Worm (Caenorhabditis elegans) whole organism, L3 larva: ENCODE results near the gene sto-4.

Experiments
- R02D3.7 ChIP-seq: fragments of 150-350 bp; optimal IDR thresholded peaks from 2 replicates; lab custom pipeline; 2014; ENCODE audit warnings: missing biosample characterization, missing genetic modification characterization
- ZK546.5 ChIP-seq: sonication (generic microtip); optimal IDR thresholded peaks from 2 replicates; lab custom pipeline; 2017; ENCODE audit warnings: missing biosample characterization, missing genetic modification characterization
- aly-2 ChIP-seq: fragments of 150-350 bp; optimal IDR thresholded peaks from 2 replicates; lab custom pipeline; 2014; ENCODE audit warnings: missing biosample characterization, missing genetic modification characterization
- ama-1 ChIP-seq: fragments of 150-350 bp; optimal IDR thresholded peaks from 2 replicates; lab custom pipeline; 2018
- ceh-16 ChIP-seq: sonication (generic microtip); optimal IDR thresholded peaks from 2 replicates; lab custom pipeline; 2017; ENCODE audit warnings: missing biosample characterization, missing genetic modification characterization
- ceh-28 ChIP-seq: fragments of 150-350 bp; optimal IDR thresholded peaks from 2 replicates; lab custom pipeline; 2014; ENCODE audit warnings: missing biosample characterization, missing genetic modification reagents, missing genetic modification characterization
- ceh-82 ChIP-seq: fragments of 150-350 bp; optimal IDR thresholded peaks from 2 replicates; lab custom pipeline; 2014; ENCODE audit warnings: missing biosample characterization, missing genetic modification characterization
- ceh-9 ChIP-seq: sonication (generic microtip); optimal IDR thresholded peaks from 2 replicates; lab custom pipeline; 2018; ENCODE audit warnings: missing biosample characterization, missing genetic modification characterization
- daf-12 ChIP-seq: fragments of 150-350 bp; optimal IDR thresholded peaks from 2 replicates; lab custom pipeline; 2014; ENCODE audit warnings: missing biosample characterization, missing genetic modification reagents, missing genetic modification characterization
- egl-27 ChIP-seq: sonication (generic microtip); optimal IDR thresholded peaks from 4 replicates; lab custom pipeline; 2017; ENCODE audit warnings: missing biosample characterization, missing genetic modification reagents, missing genetic modification characterization
- egl-5 ChIP-seq: fragments of 150-350 bp; optimal IDR thresholded peaks from 2 replicates; lab custom pipeline; 2017; ENCODE audit warnings: missing biosample characterization, missing genetic modification reagents, missing genetic modification characterization, inconsistent platforms
- elt-1 ChIP-seq: fragments of 150-350 bp; optimal IDR thresholded peaks from 2 replicates; lab custom pipeline; 2014; ENCODE audit warnings: missing biosample characterization, missing genetic modification characterization
- elt-2 ChIP-seq: sonication (generic microtip); optimal IDR thresholded peaks from 2 replicates; lab custom pipeline; 2016; ENCODE audit warnings: missing genetic modification reagents, mild to moderate bottlenecking, missing genetic modification characterization, missing compliant biosample characterization
- elt-3 ChIP-seq, 3 experiments: fragments of 150-350 bp in 1 of 3; sonication (generic microtip) in 2 of 3; optimal IDR thresholded peaks; 2 replicates in 2 of 3; 4 replicates in 1 of 3; lab custom pipeline; 2014 to 2017; ENCODE audit warnings: missing biosample characterization in 3 of 3, missing genetic modification characterization in 3 of 3
- eor-1 ChIP-seq, 2 experiments: fragments of 150-350 bp; optimal IDR thresholded peaks; 2 replicates each; lab custom pipeline; 2014 to 2018; ENCODE audit warnings: missing biosample characterization in 2 of 2, missing genetic modification characterization in 2 of 2
- fkh-10 ChIP-seq: sonication (generic microtip); optimal IDR thresholded peaks from 2 replicates; lab custom pipeline; 2017; ENCODE audit warnings: missing biosample characterization, missing genetic modification reagents, missing genetic modification characterization
- fkh-2 ChIP-seq: fragments of 150-350 bp; optimal IDR thresholded peaks from 2 replicates; lab custom pipeline; 2014; ENCODE audit warnings: missing biosample characterization, missing genetic modification reagents, missing genetic modification characterization
- fos-1 ChIP-seq: fragments of 150-350 bp; optimal IDR thresholded peaks from 2 replicates; lab custom pipeline; 2014; ENCODE audit warnings: missing biosample characterization, missing genetic modification characterization
- hmg-11 ChIP-seq: sonication (generic microtip); optimal IDR thresholded peaks from 2 replicates; lab custom pipeline; 2016; ENCODE audit warnings: missing genetic modification characterization, missing compliant biosample characterization
- jun-1 ChIP-seq: fragments of 150-350 bp; optimal IDR thresholded peaks from 2 replicates; lab custom pipeline; 2014; ENCODE audit warnings: missing biosample characterization, missing genetic modification reagents, missing genetic modification characterization
- lin-15B ChIP-seq: fragments of 150-350 bp; optimal IDR thresholded peaks from 2 replicates; lab custom pipeline; 2014; ENCODE audit warnings: missing biosample characterization, missing genetic modification characterization
- lin-39 ChIP-seq: fragments of 150-350 bp; optimal IDR thresholded peaks from 2 replicates; lab custom pipeline; 2018; ENCODE audit warnings: missing biosample characterization, missing genetic modification reagents, missing genetic modification characterization
- lsy-12 ChIP-seq: sonication (generic microtip); optimal IDR thresholded peaks from 2 replicates; lab custom pipeline; 2016; ENCODE audit warnings: mild to moderate bottlenecking, missing genetic modification characterization, missing compliant biosample characterization
- mdl-1 ChIP-seq: fragments of 150-350 bp; optimal IDR thresholded peaks from 2 replicates; lab custom pipeline; 2014; ENCODE audit warnings: missing biosample characterization, missing genetic modification characterization
- mml-1 ChIP-seq: fragments of 150-350 bp; sonication (generic microtip); optimal IDR thresholded peaks from 3 replicates; lab custom pipeline; 2014; ENCODE audit warnings: missing biosample characterization, missing genetic modification characterization
- nfya-1 ChIP-seq: sonication (generic microtip); optimal IDR thresholded peaks from 2 replicates; lab custom pipeline; 2017; ENCODE audit warnings: missing genetic modification characterization, mild to moderate bottlenecking, missing compliant biosample characterization, antibody characterized with exemption, moderate library complexity; ENCODE audit not compliant: insufficient read depth
- nhr-11 ChIP-seq: fragments of 150-350 bp; optimal IDR thresholded peaks from 2 replicates; lab custom pipeline; 2014; ENCODE audit warnings: missing biosample characterization, missing genetic modification characterization
- nhr-12 ChIP-seq: fragments of 150-350 bp; optimal IDR thresholded peaks from 2 replicates; lab custom pipeline; 2014; ENCODE audit warnings: missing biosample characterization, missing genetic modification characterization
- nhr-23 ChIP-seq: fragments of 150-350 bp; optimal IDR thresholded peaks from 2 replicates; lab custom pipeline; 2014; ENCODE audit warnings: missing biosample characterization, missing genetic modification reagents, missing genetic modification characterization
- nhr-237 ChIP-seq: fragments of 150-350 bp; optimal IDR thresholded peaks from 2 replicates; lab custom pipeline; 2014; ENCODE audit warnings: missing biosample characterization, missing genetic modification characterization
- nhr-25 ChIP-seq: sonication (generic microtip); optimal IDR thresholded peaks from 2 replicates; lab custom pipeline; 2017; ENCODE audit warnings: missing biosample characterization, missing genetic modification characterization
- nhr-28 ChIP-seq: fragments of 150-350 bp; optimal IDR thresholded peaks from 2 replicates; lab custom pipeline; 2014; ENCODE audit warnings: missing biosample characterization, missing genetic modification characterization
- nhr-43 ChIP-seq: sonication (generic microtip); optimal IDR thresholded peaks from 2 replicates; lab custom pipeline; 2016; ENCODE audit warnings: mild to moderate bottlenecking, missing genetic modification characterization, missing compliant biosample characterization; ENCODE audit not compliant: poor library complexity, severe bottlenecking
- nhr-67 ChIP-seq: fragments of 150-350 bp; optimal IDR thresholded peaks from 2 replicates; lab custom pipeline; 2014; ENCODE audit warnings: missing biosample characterization, missing genetic modification characterization
- nhr-76 ChIP-seq: fragments of 150-350 bp; sonication (generic microtip); optimal IDR thresholded peaks from 5 replicates; lab custom pipeline; 2014; ENCODE audit warnings: missing biosample characterization, missing genetic modification characterization
- nhr-77 ChIP-seq: fragments of 150-350 bp; optimal IDR thresholded peaks from 2 replicates; lab custom pipeline; 2014; ENCODE audit warnings: missing biosample characterization, missing genetic modification characterization
- pha-4 ChIP-seq: fragments of 150-350 bp; optimal IDR thresholded peaks from 2 replicates; lab custom pipeline; 2014; ENCODE audit warnings: missing biosample characterization, missing genetic modification reagents, missing genetic modification characterization
- pqm-1 ChIP-seq: fragments of 150-350 bp; optimal IDR thresholded peaks from 2 replicates; lab custom pipeline; 2017; ENCODE audit warnings: missing biosample characterization, missing genetic modification characterization, inconsistent platforms
- sea-2 ChIP-seq: fragments of 150-350 bp; sonication (generic microtip); optimal IDR thresholded peaks from 4 replicates; lab custom pipeline; 2014; ENCODE audit warnings: missing biosample characterization, missing genetic modification reagents, missing genetic modification characterization
- skn-1 ChIP-seq: fragments of 150-350 bp; optimal IDR thresholded peaks from 2 replicates; lab custom pipeline; 2014; ENCODE audit warnings: missing biosample characterization, missing genetic modification characterization
- snpc-4 ChIP-seq: fragments of 150-350 bp; optimal IDR thresholded peaks from 2 replicates; lab custom pipeline; 2014; ENCODE audit warnings: missing biosample characterization, missing genetic modification characterization
- tbx-2 ChIP-seq: sonication (generic microtip); optimal IDR thresholded peaks from 2 replicates; lab custom pipeline; 2016; ENCODE audit warnings: mild to moderate bottlenecking, missing genetic modification characterization, missing compliant biosample characterization
- unc-39 ChIP-seq: sonication (generic microtip); optimal IDR thresholded peaks from 4 replicates; lab custom pipeline; 2017; ENCODE audit warnings: missing biosample characterization, missing genetic modification characterization
- unc-62 ChIP-seq: fragments of 150-350 bp; sonication (generic microtip); optimal IDR thresholded peaks from 4 replicates; lab custom pipeline; 2014; ENCODE audit warnings: missing biosample characterization, missing genetic modification reagents, missing genetic modification characterization
- zag-1 ChIP-seq: fragments of 150-350 bp; optimal IDR thresholded peaks from 2 replicates; lab custom pipeline; 2014; ENCODE audit warnings: missing biosample characterization, missing genetic modification characterization
- ztf-11 ChIP-seq: fragments of 150-350 bp; optimal IDR thresholded peaks from 2 replicates; lab custom pipeline; 2014; ENCODE audit warnings: missing biosample characterization, missing genetic modification characterization
- ztf-4 ChIP-seq: fragments of 150-350 bp; optimal IDR thresholded peaks from 2 replicates; lab custom pipeline; 2014; ENCODE audit warnings: missing biosample characterization, missing genetic modification characterization

The sto-4 gene

ce11 chrX:11605214-11605765 is 38.6 kb upstream of the sto-4 start, which contains the start of gene ftt-2:
ftt-2 (minus strand) TSS chrX:11605419.
- no peak for TF ChIP-seq mdl-1 (tag; lab: Kevin White, UChicago)
- peak; percentile 80 for TF ChIP-seq ama-1

ce11 chrX:11605766-11606490 is 38.0 kb upstream of the sto-4 start:
- TF ChIP-seq nhr-11, result peak; percentile 93
- peak; percentile 37 for TF ChIP-seq fkh-10
- peak; percentile 84 for TF ChIP-seq nhr-76 (tag; lab: Kevin White, UChicago)
- TF ChIP-seq unc-62, result no peak
- peak; percentile 78 for TF ChIP-seq ceh-28
- TF ChIP-seq zag-1 (tag; lab: Kevin White, UChicago), result peak; percentile 76
- peak; percentile 86 for TF ChIP-seq nhr-23
- no peak for TF ChIP-seq nhr-28 (tag; lab: Kevin White, UChicago)
- TF ChIP-seq lin-39, result peak; percentile 72
- TF ChIP-seq ZK546.5 (tag; lab: Kevin White, UChicago), result peak; percentile 41
- no peak for TF ChIP-seq ama-1
- TF ChIP-seq fos-1, result peak; percentile 81
- TF ChIP-seq egl-27 (tag; lab: Kevin White, UChicago), result no peak
- TF ChIP-seq eor-1 (tag; optimal IDR thresholded peaks at IDR 0.05; lab: Kevin White, UChicago), result peak; percentile 87 to 93
- peak; percentile 93 for TF ChIP-seq tbx-2 (tag; lab: Kevin White, UChicago)
- peak; percentile 99 for TF ChIP-seq sea-2 (GFP tag; lab: Kevin White, UChicago)
- TF ChIP-seq nfya-1 (tag; lab: Kevin White, UChicago), result peak; percentile 66
- peak; percentile 82 for TF ChIP-seq nhr-77
- no peak for TF ChIP-seq unc-39 (tag; lab: Kevin White, UChicago)
- TF ChIP-seq fkh-2 (tag; lab: Kevin White, UChicago), result no peak
- peak; percentile 32 for TF ChIP-seq lin-15B (tag; lab: Kevin White, UChicago)
- peak; percentile 34 for TF ChIP-seq aly-2 (tag; lab: Kevin White, UChicago)
- TF ChIP-seq nhr-67 (tag; lab: Kevin White, UChicago), result peak; percentile 23
- TF ChIP-seq nhr-25 (tag; lab: Kevin White, UChicago), result peak; percentile 72
- peak in 1 of 3 experiments; percentile 95 for TF ChIP-seq elt-3 (tag; optimal IDR thresholded peaks at IDR 0.05; lab: Kevin White, UChicago)
- TF ChIP-seq ceh-9 (tag; lab: Kevin White, UChicago), result peak; percentile 79
- TF ChIP-seq skn-1 (tag; lab: Kevin White, UChicago), result no peak
- TF ChIP-seq nhr-12 (tag; lab: Kevin White, UChicago), result peak; percentile 6
- TF ChIP-seq pqm-1 (tag; lab: Kevin White, UChicago), result peak; percentile 58
- TF ChIP-seq snpc-4 (tag; lab: Kevin White, UChicago), result peak; percentile 61
- TF ChIP-seq nhr-43 (tag; lab: Kevin White, UChicago), result peak; percentile 79
- TF ChIP-seq jun-1, result peak; percentile 84
- TF ChIP-seq ztf-11 (tag; lab: Kevin White, UChicago), result peak; percentile 10
- TF ChIP-seq ceh-82 (tag; lab: Kevin White, UChicago), result peak; percentile 74
- no peak for TF ChIP-seq ceh-16 (tag; lab: Kevin White, UChicago)
- TF ChIP-seq nhr-237 (tag; lab: Kevin White, UChicago), result no peak
- TF ChIP-seq ztf-4 (tag; lab: Kevin White, UChicago), result peak; percentile 86
- TF ChIP-seq lsy-12 (tag; lab: Kevin White, UChicago), result peak; percentile 96
- TF ChIP-seq pha-4 (tag; lab: Kevin White, UChicago), result peak; percentile 63
- TF ChIP-seq mdl-1 (tag; lab: Kevin White, UChicago), result peak; percentile 8
- peak; percentile 90 for TF ChIP-seq elt-2 (tag; lab: Kevin White, UChicago)
- TF ChIP-seq daf-12 (tag; lab: Kevin White, UChicago), result peak; percentile 59
- peak; percentile 74 for TF ChIP-seq elt-1 (tag; lab: Kevin White, UChicago)
- TF ChIP-seq R02D3.7 (tag; lab: Kevin White, UChicago), result peak; percentile 82
- peak; percentile 72 for TF ChIP-seq hmg-11
- peak; percentile 43 for TF ChIP-seq mml-1
- TF ChIP-seq egl-5 (tag; lab: Kevin White, UChicago), result peak; percentile 45
